Worm (Caenorhabditis elegans): ENCODE data around the gene F52H3.6.

Gene F52H3.6

DNA sequence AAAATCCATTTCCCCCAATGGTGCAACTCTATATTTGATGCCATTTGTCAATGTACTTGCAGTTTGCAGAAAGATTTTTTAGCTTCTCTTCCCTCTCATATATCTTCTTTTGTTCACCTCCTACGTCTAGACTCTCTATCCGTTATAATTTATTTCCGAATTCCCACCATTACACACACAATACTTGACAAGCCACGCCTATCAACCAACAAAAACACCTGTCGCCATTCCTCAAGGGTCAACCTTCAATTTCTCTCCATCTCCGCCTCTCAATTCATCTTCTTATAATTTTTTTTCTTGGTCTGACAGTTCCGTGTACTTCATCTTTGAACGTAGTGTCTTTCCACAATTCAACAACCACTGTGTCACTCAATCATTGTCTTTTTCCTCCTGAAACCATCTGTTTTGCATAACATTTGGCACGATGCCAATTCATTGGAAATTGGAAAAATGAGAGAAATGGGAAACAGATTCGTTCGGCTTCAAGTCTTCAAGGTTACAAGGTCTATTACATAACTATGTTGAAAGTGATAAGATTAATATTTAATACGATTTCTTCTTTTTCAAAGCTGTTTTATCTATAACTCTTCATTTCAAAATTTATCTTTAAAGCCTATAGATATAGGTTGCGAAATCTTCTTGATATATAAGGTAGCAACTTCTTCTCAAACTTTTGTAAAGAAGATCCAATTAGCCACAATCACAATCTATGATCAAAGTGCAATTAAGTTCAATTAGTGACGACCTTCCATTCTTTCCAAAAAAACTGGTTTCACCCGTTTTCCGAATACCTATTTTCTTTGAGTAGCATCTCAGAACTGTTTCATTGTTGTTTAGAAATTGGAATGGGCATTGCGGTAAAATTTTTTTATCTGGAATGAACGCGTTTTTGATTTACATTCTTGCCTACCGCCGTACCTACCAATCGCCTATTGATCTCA lies 41.3 kb downstream of the F52H3.6 start:
- peak in 1 of 2 experiments; percentile 39 for TF ChIP-seq ztf-11 (tag; optimal IDR thresholded peaks at IDR 0.05)
- no peak for TF ChIP-seq hlh-17 (GFP tag; optimal IDR thresholded peaks at IDR 0.05; ENCODE audit: borderline replicate concordance)
- peak; percentile 96 for TF ChIP-seq fkh-4 (tag; optimal IDR thresholded peaks at IDR 0.05; ENCODE audit: borderline replicate concordance)
- TF ChIP-seq unc-130 (tag; optimal IDR thresholded peaks at IDR 0.05): no peak
- peak; percentile 2 for TF ChIP-seq blmp-1 (tag; optimal IDR thresholded peaks at IDR 0.05)
- peak; percentile 81 for TF ChIP-seq grh-1 (GFP tag; IDR thresholded peaks at IDR 0.05)
- TF ChIP-seq nhr-12 (tag; optimal IDR thresholded peaks at IDR 0.05): no peak
- peak; percentile 18 for TF ChIP-seq nhr-71 (tag; optimal IDR thresholded peaks at IDR 0.05)
- peak; percentile 27; the same call in 1 of the 2 replicates for TF ChIP-seq nhr-19 (GFP tag; conservative IDR thresholded peaks at IDR 0.05)
- TF ChIP-seq fkh-8 (tag; optimal IDR thresholded peaks at IDR 0.05): no peak
- peak; percentile 34 for TF ChIP-seq rnt-1 (tag; optimal IDR thresholded peaks at IDR 0.05)
- peak; percentile 82 for TF ChIP-seq nhr-85 (tag)
- peak; percentile 11 for TF ChIP-seq tbx-2 (tag; optimal IDR thresholded peaks at IDR 0.05)
- TF ChIP-seq snpc-4 (tag; optimal IDR thresholded peaks at IDR 0.05): no peak
- no peak for TF ChIP-seq pag-3 (tag; optimal IDR thresholded peaks at IDR 0.05; ENCODE audit: borderline replicate concordance, insufficient read depth)
- no peak for TF ChIP-seq aly-2 (tag; optimal IDR thresholded peaks at IDR 0.05)
- TF ChIP-seq lin-14 (GFP tag; optimal IDR thresholded peaks at IDR 0.05): peak; percentile 45
- TF ChIP-seq elt-3 (tag; optimal IDR thresholded peaks at IDR 0.05): peak in 2 of 6 experiments; percentile 22 to 41
- no peak for TF ChIP-seq efl-3 (GFP tag; optimal IDR thresholded peaks at IDR 0.05)
- TF ChIP-seq dsc-1 (tag; optimal IDR thresholded peaks at IDR 0.05): peak; percentile 99

DNA sequence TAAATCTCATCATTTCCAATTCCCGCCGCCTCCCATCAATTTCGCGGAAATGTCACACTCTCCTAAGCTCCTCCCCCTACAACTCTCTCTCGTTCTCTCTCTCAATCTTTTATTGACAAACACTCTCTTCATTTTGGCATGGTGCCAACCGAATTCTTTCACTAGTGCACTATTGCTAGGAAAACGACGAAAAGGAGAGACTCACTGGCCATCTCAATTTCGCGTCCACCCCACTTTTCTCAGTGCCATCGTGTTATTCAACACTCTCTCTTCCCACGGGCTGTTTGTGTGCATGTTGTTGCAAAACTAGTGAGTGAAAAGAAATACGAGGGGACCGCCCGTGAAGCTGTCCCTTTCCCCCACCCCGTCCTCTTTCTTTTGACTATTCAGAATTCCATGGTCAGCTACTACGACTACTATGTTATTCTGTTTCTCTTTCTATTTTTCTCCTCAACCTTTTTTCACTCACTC lies 43.3 kb downstream of the F52H3.6 start:
- TF ChIP-seq vab-15 (tag; optimal IDR thresholded peaks at IDR 0.05): no peak
- peak; percentile 15 for TF ChIP-seq ztf-4 (tag; optimal IDR thresholded peaks at IDR 0.05)
- TF ChIP-seq aly-2 (tag; optimal IDR thresholded peaks at IDR 0.05): no peak
- TF ChIP-seq rnt-1 (tag; optimal IDR thresholded peaks at IDR 0.05): peak; percentile 68
- peak in 1 of 2 experiments; percentile 61 for TF ChIP-seq lin-35 (GFP tag; optimal IDR thresholded peaks at IDR 0.05)
- TF ChIP-seq egl-13 (tag; optimal IDR thresholded peaks at IDR 0.05): peak; percentile 84
- TF ChIP-seq efl-1 (optimal IDR thresholded peaks at IDR 0.05): peak; percentile 35 to 59
- peak; percentile 52 to 80 for TF ChIP-seq efl-1 (GFP tag; optimal IDR thresholded peaks at IDR 0.05 in 1 of 2)
- peak; percentile 3 for TF ChIP-seq zag-1 (tag; optimal IDR thresholded peaks at IDR 0.05)
- peak in 1 of 2 experiments; percentile 48 for TF ChIP-seq mdl-1 (tag; optimal IDR thresholded peaks at IDR 0.05)
- TF ChIP-seq zip-4 (GFP tag; optimal IDR thresholded peaks at IDR 0.05): peak; percentile 6
- peak; percentile 60 for TF ChIP-seq xbp-1 (tag; optimal IDR thresholded peaks at IDR 0.05)
- TF ChIP-seq fos-1 (tag; optimal IDR thresholded peaks at IDR 0.05): peak; percentile 33
- peak; percentile 33 for TF ChIP-seq lin-13 (GFP tag; optimal IDR thresholded peaks at IDR 0.05)
- TF ChIP-seq mab-9 (GFP tag; IDR thresholded peaks at IDR 0.05): no peak
- peak; percentile 32 to 43 for TF ChIP-seq egl-27 (tag; optimal IDR thresholded peaks at IDR 0.05)
- peak; percentile 38; the same call in 1 of the 2 replicates for TF ChIP-seq grh-1 (GFP tag; IDR thresholded peaks at IDR 0.05)
- TF ChIP-seq snpc-4 (tag; optimal IDR thresholded peaks at IDR 0.05): peak; percentile 4
- peak; percentile 67 for TF ChIP-seq nhr-47 (tag; optimal IDR thresholded peaks at IDR 0.05)
- TF ChIP-seq isw-1 (GFP tag; IDR thresholded peaks at IDR 0.05): peak; percentile 28; the same call in 1 of the 2 replicates
- TF ChIP-seq pag-3 (tag; optimal IDR thresholded peaks at IDR 0.05; ENCODE audit: borderline replicate concordance, insufficient read depth): peak; percentile 37
- peak in 1 of 2 experiments; percentile 1 for TF ChIP-seq ztf-11 (tag; optimal IDR thresholded peaks at IDR 0.05)
- TF ChIP-seq irx-1 (tag; optimal IDR thresholded peaks at IDR 0.05): peak; percentile 49
- TF ChIP-seq nhr-20 (tag; optimal IDR thresholded peaks at IDR 0.05): peak; percentile 70
- TF ChIP-seq lir-3 (tag; optimal IDR thresholded peaks at IDR 0.05; ENCODE audit: poor library complexity): peak; percentile 8
- peak; percentile 73 for TF ChIP-seq unc-86 (tag; optimal IDR thresholded peaks at IDR 0.05)
- TF ChIP-seq blmp-1 (tag; optimal IDR thresholded peaks at IDR 0.05): peak; percentile 82
- TF ChIP-seq sox-4 (tag; optimal IDR thresholded peaks at IDR 0.05): no peak
- TF ChIP-seq ceh-88 (GFP tag; IDR thresholded peaks at IDR 0.05): peak; percentile 14; the same call in 1 of the 2 replicates
- no peak for TF ChIP-seq fkh-4 (tag; optimal IDR thresholded peaks at IDR 0.05; ENCODE audit: borderline replicate concordance)
- TF ChIP-seq lsy-2 (tag; optimal IDR thresholded peaks at IDR 0.05): peak; percentile 50 to 74
- peak; percentile 20 to 68 (median 38) for TF ChIP-seq dpl-1 (GFP tag; optimal IDR thresholded peaks at IDR 0.05)
- peak; percentile 55 for TF ChIP-seq mep-1 (tag; optimal IDR thresholded peaks at IDR 0.05)
- peak; percentile 53 for TF ChIP-seq nhr-77 (tag; optimal IDR thresholded peaks at IDR 0.05)
